Worm (Caenorhabditis elegans) whole organism, L1 larva: ENCODE measurements around the gene tex-2.

ENCODE experiments used
- C04F5.9 ChIP-seq: sonication (generic microtip); optimal IDR thresholded peaks from 2 replicates; lab custom pipeline; 2016; ENCODE audit warnings: missing genetic modification characterization, missing compliant biosample characterization
- C16A3.4 ChIP-seq: fragments of 150-350 bp; optimal IDR thresholded peaks from 2 replicates; lab custom pipeline; 2014; ENCODE audit warnings: missing biosample characterization, missing genetic modification characterization
- C34B4.2 ChIP-seq: sonication (generic microtip); optimal IDR thresholded peaks from 2 replicates; lab custom pipeline; 2017; ENCODE audit warnings: mild to moderate bottlenecking, missing genetic modification characterization, missing compliant biosample characterization
- aha-1 ChIP-seq: fragments of 150-350 bp; optimal IDR thresholded peaks from 2 replicates; lab custom pipeline; 2014; ENCODE audit warnings: missing biosample characterization, missing genetic modification characterization
- alr-1 ChIP-seq: fragments of 200-800 bp; sonication (Bioruptor generic); optimal IDR thresholded peaks from 2 replicates; lab custom pipeline; 2018; ENCODE audit warnings: borderline replicate concordance, mild to moderate bottlenecking, missing genetic modification characterization, missing compliant biosample characterization
- ama-1 ChIP-seq: fragments of 150-350 bp; optimal IDR thresholded peaks from 2 replicates; lab custom pipeline; 2014
- ceh-88 ChIP-seq: fragments of 200-800 bp; sonication (Bioruptor generic); IDR thresholded peaks from 2 replicates; pipeline ENCODE4 v1.3.6; 2022; ENCODE audit warnings: missing genetic modification characterization, missing compliant biosample characterization
- ceh-90 ChIP-seq: sonication (generic microtip); optimal IDR thresholded peaks from 2 replicates; lab custom pipeline; 2016; ENCODE audit warnings: missing genetic modification characterization, missing compliant biosample characterization
- ces-1 ChIP-seq: fragments of 150-350 bp; optimal IDR thresholded peaks from 2 replicates; lab custom pipeline; 2014; ENCODE audit warnings: missing biosample characterization, missing genetic modification reagents, missing genetic modification characterization
- dpl-1 ChIP-seq, 3 experiments: fragments of 150-350 bp in 2 of 3; sonication (generic microtip) in 1 of 3; optimal IDR thresholded peaks; 2 replicates each; lab custom pipeline; 2014 to 2017; ENCODE audit warnings: missing biosample characterization in 3 of 3, missing genetic modification characterization in 3 of 3, missing genetic modification reagents in 3 of 3
- dsc-1 ChIP-seq: sonication (generic microtip); optimal IDR thresholded peaks from 2 replicates; lab custom pipeline; 2016; ENCODE audit warnings: mild to moderate bottlenecking, missing genetic modification characterization, missing compliant biosample characterization
- efl-1 ChIP-seq, 4 experiments: fragments of 150-350 bp; optimal IDR thresholded peaks in 3 of 4; peaks in 1 of 4; 1 replicate in 1 of 4; 2 replicates in 3 of 4; lab custom pipeline; 2014; ENCODE audit warnings: missing biosample characterization in 2 of 4, missing genetic modification characterization in 2 of 4, missing genetic modification reagents in 2 of 4
- efl-3 ChIP-seq: fragments of 200-800 bp; sonication (Bioruptor generic); optimal IDR thresholded peaks from 2 replicates; lab custom pipeline; 2018; ENCODE audit warnings: mild to moderate bottlenecking, missing genetic modification characterization, missing compliant biosample characterization
- elt-2 ChIP-seq: sonication (generic microtip); optimal IDR thresholded peaks from 2 replicates; lab custom pipeline; 2016; ENCODE audit warnings: missing genetic modification characterization, mild to moderate bottlenecking, inconsistent platforms, missing compliant biosample characterization, missing genetic modification reagents
- elt-3 ChIP-seq, 6 experiments: fragments of 150-350 bp in 1 of 6; sonication (generic microtip); optimal IDR thresholded peaks; 2 replicates each; lab custom pipeline; 2017 to 2018; ENCODE audit warnings: missing biosample characterization in 6 of 6, missing genetic modification characterization in 6 of 6, inconsistent platforms in 1 of 6
- fkh-8 ChIP-seq: sonication (generic microtip); optimal IDR thresholded peaks from 2 replicates; lab custom pipeline; 2016; ENCODE audit warnings: mild to moderate bottlenecking, missing genetic modification characterization, missing compliant biosample characterization
- fos-1 ChIP-seq: fragments of 150-350 bp; optimal IDR thresholded peaks from 2 replicates; lab custom pipeline; 2014; ENCODE audit warnings: missing biosample characterization, missing genetic modification characterization
- grh-1 ChIP-seq: fragments of 200-800 bp; sonication (Bioruptor generic); IDR thresholded peaks from 2 replicates; pipeline ENCODE4 v1.3.6; 2022; ENCODE audit warnings: missing genetic modification reagents, missing genetic modification characterization, missing compliant biosample characterization
- hlh-17 ChIP-seq: fragments of 200-800 bp; sonication (Bioruptor generic); optimal IDR thresholded peaks from 2 replicates; lab custom pipeline; 2018; ENCODE audit warnings: missing genetic modification characterization, mild to moderate bottlenecking, missing compliant biosample characterization, moderate library complexity, borderline replicate concordance
- hlh-4 ChIP-seq: sonication (generic microtip); optimal IDR thresholded peaks from 2 replicates; lab custom pipeline; 2016; ENCODE audit warnings: mild to moderate bottlenecking, missing genetic modification characterization, missing compliant biosample characterization
- hpl-2 ChIP-seq: fragments of 150-350 bp; optimal IDR thresholded peaks from 2 replicates; lab custom pipeline; 2014; ENCODE audit warnings: missing biosample characterization, missing genetic modification reagents, missing genetic modification characterization
- irx-1 ChIP-seq: sonication (generic microtip); optimal IDR thresholded peaks from 2 replicates; lab custom pipeline; 2016; ENCODE audit warnings: missing genetic modification characterization, missing compliant biosample characterization
- jun-1 ChIP-seq: fragments of 150-350 bp; optimal IDR thresholded peaks from 2 replicates; lab custom pipeline; 2014; ENCODE audit warnings: missing biosample characterization, missing genetic modification reagents, missing genetic modification characterization
- lin-13 ChIP-seq: fragments of 150-350 bp; optimal IDR thresholded peaks from 2 replicates; lab custom pipeline; 2014; ENCODE audit warnings: missing biosample characterization, missing genetic modification reagents, missing genetic modification characterization
- lin-14 ChIP-seq: fragments of 200-800 bp; sonication (Bioruptor generic); optimal IDR thresholded peaks from 2 replicates; lab custom pipeline; 2018; ENCODE audit warnings: mild to moderate bottlenecking, missing genetic modification characterization, moderate library complexity, missing compliant biosample characterization
- lin-15B ChIP-seq: fragments of 150-350 bp; sonication (generic microtip); optimal IDR thresholded peaks from 3 replicates; lab custom pipeline; 2014; ENCODE audit warnings: missing biosample characterization, missing genetic modification characterization
- lin-35 ChIP-seq, 2 experiments: fragments of 150-350 bp; optimal IDR thresholded peaks; 2 replicates each; lab custom pipeline; 2014; ENCODE audit warnings: missing biosample characterization in 2 of 2, missing genetic modification characterization in 2 of 2, missing genetic modification reagents in 2 of 2
- lin-39 ChIP-seq: fragments of 150-350 bp; optimal IDR thresholded peaks from 2 replicates; lab custom pipeline; 2014; ENCODE audit warnings: missing biosample characterization, missing genetic modification reagents, missing genetic modification characterization
- lir-3 ChIP-seq: sonication (generic microtip); optimal IDR thresholded peaks from 2 replicates; lab custom pipeline; 2016; ENCODE audit warnings: mild to moderate bottlenecking, missing genetic modification characterization, moderate library complexity, missing compliant biosample characterization; ENCODE audit not compliant: poor library complexity
- lsy-2 ChIP-seq, 2 experiments: fragments of 150-350 bp; optimal IDR thresholded peaks; 2 replicates each; lab custom pipeline; 2014; ENCODE audit warnings: missing biosample characterization in 2 of 2, missing genetic modification characterization in 2 of 2
- mep-1 ChIP-seq: fragments of 150-350 bp; optimal IDR thresholded peaks from 2 replicates; lab custom pipeline; 2014; ENCODE audit warnings: missing biosample characterization, missing genetic modification characterization
- nhr-12 ChIP-seq: sonication (generic microtip); optimal IDR thresholded peaks from 2 replicates; lab custom pipeline; 2017; ENCODE audit warnings: missing biosample characterization, missing genetic modification characterization
- nhr-20 ChIP-seq: sonication (generic microtip); optimal IDR thresholded peaks from 2 replicates; lab custom pipeline; 2016; ENCODE audit warnings: mild to moderate bottlenecking, missing genetic modification characterization, missing compliant biosample characterization
- nhr-71 ChIP-seq: sonication (generic microtip); optimal IDR thresholded peaks from 2 replicates; lab custom pipeline; 2016; ENCODE audit warnings: mild to moderate bottlenecking, missing genetic modification characterization, moderate library complexity, missing compliant biosample characterization
- nhr-76 ChIP-seq: sonication (generic microtip); optimal IDR thresholded peaks from 2 replicates; lab custom pipeline; 2017; ENCODE audit warnings: missing biosample characterization, missing genetic modification characterization
- nhr-77 ChIP-seq: fragments of 150-350 bp; optimal IDR thresholded peaks from 2 replicates; lab custom pipeline; 2014; ENCODE audit warnings: missing biosample characterization, missing genetic modification characterization
- nhr-85 ChIP-seq: sonication (generic microtip); peaks from one replicate; lab custom pipeline; 2016; ENCODE audit warnings: missing genetic modification characterization, inconsistent platforms, missing compliant biosample characterization
- nhr-90 ChIP-seq: sonication (generic microtip); optimal IDR thresholded peaks from 2 replicates; lab custom pipeline; 2016; ENCODE audit warnings: mild to moderate bottlenecking, missing genetic modification characterization, missing compliant biosample characterization; ENCODE audit not compliant: poor library complexity
- pqm-1 ChIP-seq: sonication (generic microtip); optimal IDR thresholded peaks from 3 replicates; lab custom pipeline; 2017; ENCODE audit warnings: missing biosample characterization, missing genetic modification characterization
- rnt-1 ChIP-seq: sonication (generic microtip); optimal IDR thresholded peaks from 2 replicates; lab custom pipeline; 2016; ENCODE audit warnings: mild to moderate bottlenecking, missing genetic modification characterization, moderate library complexity, missing compliant biosample characterization
- skn-1 ChIP-seq: fragments of 150-350 bp; optimal IDR thresholded peaks from 2 replicates; lab custom pipeline; 2014; ENCODE audit warnings: missing biosample characterization, missing genetic modification characterization
- snpc-4 ChIP-seq: fragments of 150-350 bp; optimal IDR thresholded peaks from 2 replicates; lab custom pipeline; 2014; ENCODE audit warnings: missing biosample characterization, missing genetic modification characterization
- sox-4 ChIP-seq: sonication (generic microtip); optimal IDR thresholded peaks from 2 replicates; lab custom pipeline; 2016; ENCODE audit warnings: missing genetic modification characterization, missing compliant biosample characterization
- sup-37 ChIP-seq: fragments of 200-800 bp; sonication (Bioruptor generic); optimal IDR thresholded peaks from 2 replicates; lab custom pipeline; 2018; ENCODE audit warnings: mild to moderate bottlenecking, missing genetic modification characterization, missing compliant biosample characterization
- swsn-7 ChIP-seq: sonication (generic microtip); optimal IDR thresholded peaks from 2 replicates; lab custom pipeline; 2016; ENCODE audit warnings: missing genetic modification characterization, missing compliant biosample characterization
- tbx-2 ChIP-seq: sonication (generic microtip); optimal IDR thresholded peaks from 2 replicates; lab custom pipeline; 2016; ENCODE audit warnings: missing genetic modification characterization, missing compliant biosample characterization
- unc-30 ChIP-seq: sonication (generic microtip); optimal IDR thresholded peaks from 2 replicates; lab custom pipeline; 2017; ENCODE audit warnings: missing biosample characterization, missing genetic modification characterization
- unc-62 ChIP-seq: fragments of 150-350 bp; optimal IDR thresholded peaks from 2 replicates; lab custom pipeline; 2014; ENCODE audit warnings: missing biosample characterization, missing genetic modification reagents, missing genetic modification characterization
- unc-86 ChIP-seq: sonication (generic microtip); optimal IDR thresholded peaks from 2 replicates; lab custom pipeline; 2016; ENCODE audit warnings: missing genetic modification characterization, missing compliant biosample characterization
- unc-98 ChIP-seq: fragments of 200-800 bp; sonication (Bioruptor generic); IDR thresholded peaks from 2 replicates; pipeline ENCODE4 v1.3.6; 2022; ENCODE audit warnings: missing genetic modification characterization, missing compliant biosample characterization
- vab-15 ChIP-seq: sonication (generic microtip); optimal IDR thresholded peaks from 2 replicates; lab custom pipeline; 2017; ENCODE audit warnings: missing genotype, mild to moderate bottlenecking, missing genetic modification characterization, missing compliant biosample characterization
- ztf-11 ChIP-seq, 2 experiments: sonication (generic microtip); optimal IDR thresholded peaks; 2 replicates each; lab custom pipeline; 2016 to 2017; ENCODE audit warnings: missing genetic modification characterization in 2 of 2, missing biosample characterization in 1 of 2, missing compliant biosample characterization in 1 of 2
- ztf-4 ChIP-seq: fragments of 150-350 bp; optimal IDR thresholded peaks from 2 replicates; lab custom pipeline; 2014; ENCODE audit warnings: missing biosample characterization, missing genetic modification characterization

Gene tex-2

DNA sequence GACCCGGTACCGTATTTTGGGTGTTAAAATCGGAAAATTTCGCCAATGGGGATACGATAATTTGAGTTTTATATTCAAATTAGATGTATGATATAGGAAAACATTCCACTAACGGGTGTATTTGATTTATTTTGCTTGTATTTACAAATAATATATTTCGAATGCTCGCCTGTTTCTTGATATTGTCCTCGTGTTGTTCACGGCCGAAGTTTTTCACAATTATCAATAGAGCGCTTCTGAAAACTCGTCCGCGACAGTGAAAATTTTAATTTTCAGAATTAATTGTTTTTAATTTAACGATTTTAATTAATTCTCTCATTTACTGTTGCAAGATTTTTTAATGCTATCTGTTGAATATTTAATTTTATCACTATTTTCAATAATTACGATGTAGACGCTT is 53.8 kb downstream of the tex-2 start:
- no peak for TF ChIP-seq nhr-12 (tag; lab: Kevin White, UChicago)
- TF ChIP-seq lir-3 (tag; lab: Kevin White, UChicago), result peak; percentile 77
- no peak for TF ChIP-seq lin-39 (tag; lab: Kevin White, UChicago)
- TF ChIP-seq lin-35 (GFP tag; optimal IDR thresholded peaks at IDR 0.05; lab: Kevin White, UChicago), result peak; percentile 9 to 69
- TF ChIP-seq ama-1 (lab: Kevin White, UChicago), result no peak
- TF ChIP-seq efl-1 (optimal IDR thresholded peaks at IDR 0.05; lab: Kevin White, UChicago), result peak; percentile 76 to 77
- TF ChIP-seq efl-1 (GFP tag; optimal IDR thresholded peaks at IDR 0.05 in 1 of 2; lab: Kevin White, UChicago), result peak; percentile 69 to 96
- no peak for TF ChIP-seq ztf-4 (tag; lab: Kevin White, UChicago)
- no peak for TF ChIP-seq ces-1 (GFP tag; lab: Kevin White, UChicago)
- TF ChIP-seq irx-1 (tag; lab: Kevin White, UChicago), result peak; percentile 42
- TF ChIP-seq tbx-2 (tag; lab: Kevin White, UChicago), result peak; percentile 59
- no peak for TF ChIP-seq fkh-8 (tag; lab: Kevin White, UChicago)
- no peak for TF ChIP-seq nhr-77 (tag; lab: Kevin White, UChicago)
- TF ChIP-seq C34B4.2 (tag; lab: Kevin White, UChicago), result no peak
- no peak for TF ChIP-seq lin-15B (tag; lab: Kevin White, UChicago)
- TF ChIP-seq skn-1 (tag; lab: Kevin White, UChicago), result no peak
- TF ChIP-seq rnt-1 (tag; lab: Kevin White, UChicago), result peak; percentile 82
- peak; percentile 28 for TF ChIP-seq elt-2 (tag; lab: Kevin White, UChicago)
- peak; percentile 47 for TF ChIP-seq dsc-1 (tag; lab: Kevin White, UChicago)
- TF ChIP-seq hlh-4 (tag; lab: Kevin White, UChicago), result no peak
- TF ChIP-seq unc-30 (tag; lab: Kevin White, UChicago), result no peak
- no peak for TF ChIP-seq efl-3
- no peak for TF ChIP-seq unc-62 (GFP tag; lab: Kevin White, UChicago)
- peak; percentile 27 for TF ChIP-seq C04F5.9 (tag; lab: Kevin White, UChicago)
- no peak for TF ChIP-seq fos-1 (tag; lab: Kevin White, UChicago)
- no peak for TF ChIP-seq aha-1 (tag; lab: Kevin White, UChicago)
- peak; percentile 79 for TF ChIP-seq nhr-85 (tag; lab: Kevin White, UChicago)
- no peak for TF ChIP-seq jun-1 (tag; lab: Kevin White, UChicago)
- no peak for TF ChIP-seq mep-1 (tag; lab: Kevin White, UChicago)
- TF ChIP-seq ceh-88 (GFP tag; lab: Robert Waterston, UW), result no peak
- peak; percentile 12 for TF ChIP-seq lin-13 (GFP tag; lab: Kevin White, UChicago)
- no peak for TF ChIP-seq snpc-4 (tag; lab: Kevin White, UChicago)
- no peak for TF ChIP-seq grh-1 (GFP tag; lab: Robert Waterston, UW)
- TF ChIP-seq C16A3.4 (tag; lab: Kevin White, UChicago), result peak; percentile 15
- no peak for TF ChIP-seq hlh-17 (GFP tag; lab: Kevin White, UChicago)
- peak in 1 of 2 experiments; percentile 40 for TF ChIP-seq lsy-2 (tag; optimal IDR thresholded peaks at IDR 0.05; lab: Kevin White, UChicago)
- peak in 1 of 2 experiments; percentile 60 for TF ChIP-seq ztf-11 (tag; optimal IDR thresholded peaks at IDR 0.05; lab: Kevin White, UChicago)
- no peak for TF ChIP-seq alr-1 (tag; lab: Kevin White, UChicago)
- no peak for TF ChIP-seq pqm-1 (tag; lab: Kevin White, UChicago)
- TF ChIP-seq swsn-7 (tag; lab: Kevin White, UChicago), result peak; percentile 32
- no peak for TF ChIP-seq elt-3 (tag; optimal IDR thresholded peaks at IDR 0.05; lab: Kevin White, UChicago)
- TF ChIP-seq nhr-90 (tag; lab: Kevin White, UChicago), result peak; percentile 57
- TF ChIP-seq ceh-90 (tag; lab: Kevin White, UChicago), result peak; percentile 74
- TF ChIP-seq sox-4, result peak; percentile 35
- TF ChIP-seq nhr-20, result no peak
- TF ChIP-seq hpl-2 (GFP tag; lab: Kevin White, UChicago), result no peak
- no peak for TF ChIP-seq vab-15 (tag; lab: Kevin White, UChicago)
- TF ChIP-seq dpl-1 (GFP tag; optimal IDR thresholded peaks at IDR 0.05; lab: Kevin White, UChicago), result peak; percentile 32 to 73 (median 71)
- TF ChIP-seq unc-98 (GFP tag; lab: Robert Waterston, UW), result no peak
- no peak for TF ChIP-seq sup-37 (GFP tag; lab: Kevin White, UChicago)
- peak; percentile 65 for TF ChIP-seq lin-14 (GFP tag; lab: Kevin White, UChicago)
- TF ChIP-seq unc-86 (tag; lab: Kevin White, UChicago), result no peak
- no peak for TF ChIP-seq nhr-76
- TF ChIP-seq nhr-71 (tag; lab: Kevin White, UChicago), result peak; percentile 67
